Worm (Caenorhabditis elegans) whole organism, L3 larva: ENCODE measurements around the gene cup-16.

Experiments
- R02D3.7 ChIP-seq: fragments of 150-350 bp; optimal IDR thresholded peaks from 2 replicates; lab custom pipeline; 2014; ENCODE audit warnings: missing biosample characterization, missing genetic modification characterization
- ceh-9 ChIP-seq: sonication (generic microtip); optimal IDR thresholded peaks from 2 replicates; lab custom pipeline; 2018; ENCODE audit warnings: missing biosample characterization, missing genetic modification characterization
- fos-1 ChIP-seq: fragments of 150-350 bp; optimal IDR thresholded peaks from 2 replicates; lab custom pipeline; 2014; ENCODE audit warnings: missing biosample characterization, missing genetic modification characterization
- nhr-11 ChIP-seq: fragments of 150-350 bp; optimal IDR thresholded peaks from 2 replicates; lab custom pipeline; 2014; ENCODE audit warnings: missing biosample characterization, missing genetic modification characterization
- nhr-237 ChIP-seq: fragments of 150-350 bp; optimal IDR thresholded peaks from 2 replicates; lab custom pipeline; 2014; ENCODE audit warnings: missing biosample characterization, missing genetic modification characterization
- unc-39 ChIP-seq: sonication (generic microtip); optimal IDR thresholded peaks from 4 replicates; lab custom pipeline; 2017; ENCODE audit warnings: missing biosample characterization, missing genetic modification characterization
- ztf-11 ChIP-seq: fragments of 150-350 bp; optimal IDR thresholded peaks from 2 replicates; lab custom pipeline; 2014; ENCODE audit warnings: missing biosample characterization, missing genetic modification characterization
- ztf-4 ChIP-seq: fragments of 150-350 bp; optimal IDR thresholded peaks from 2 replicates; lab custom pipeline; 2014; ENCODE audit warnings: missing biosample characterization, missing genetic modification characterization

ce11 chrII:8703729-8704128 lies 3.2 kb upstream of the cup-16 start, which contains the start of gene ceh-7:
- TF ChIP-seq fos-1 (tag; lab: Kevin White, UChicago) (no peak), ceh-9 (no peak), nhr-11 (tag; lab: Kevin White, UChicago) (no peak), ztf-4 (tag; lab: Kevin White, UChicago) (no peak), unc-39 (tag; lab: Kevin White, UChicago) (no peak), nhr-237 (tag; lab: Kevin White, UChicago) (no peak), R02D3.7 (no peak), ztf-11 (tag; lab: Kevin White, UChicago) (no peak)
